Fruit fly (Drosophila melanogaster): ENCODE results near the gene CG32655.
A peak's percentile ranks its signal among the peaks of the same experiment; 100 is the strongest.

CG32655 gene

DNA sequence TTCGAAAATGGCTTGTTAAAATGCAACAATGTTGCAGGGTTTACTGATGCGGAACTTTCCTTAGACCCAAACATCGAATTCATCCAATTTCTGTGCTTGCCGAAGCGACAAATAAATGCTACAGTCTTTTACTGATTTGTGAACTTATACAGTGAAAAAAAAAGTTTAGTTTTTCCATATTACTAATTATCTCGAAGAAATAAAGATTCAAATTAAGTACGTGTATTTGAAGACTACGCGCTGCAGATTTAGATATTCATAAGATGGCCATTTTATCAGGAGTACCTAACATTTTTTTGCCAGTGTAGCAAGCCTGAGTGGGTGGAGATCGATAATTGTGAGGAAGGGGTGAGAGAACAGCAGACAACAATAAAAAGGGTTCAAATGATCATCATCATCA is 14.2 kb downstream of the CG32655 start (continued):
- TF ChIP-seq CG9139 (GFP tag; optimal IDR thresholded peaks at IDR 0.05) = no peak
- TF ChIP-seq salr (GFP tag; optimal IDR thresholded peaks at IDR 0.05) = no peak
- peak; percentile 54 for TF ChIP-seq Eip75B (GFP tag; optimal IDR thresholded peaks at IDR 0.05)

- TF ChIP-seq Sox15 (GFP tag; optimal IDR thresholded peaks at IDR 0.05) = peak; percentile 53
- peak; percentile 56 for TF ChIP-seq Smox (GFP tag; optimal IDR thresholded peaks at IDR 0.05)
- TF ChIP-seq Ets96B (tag; optimal IDR thresholded peaks at IDR 0.05) = peak; percentile 72
- TF ChIP-seq dac (GFP tag; optimal IDR thresholded peaks at IDR 0.05) = peak; percentile 77
- peak; percentile 66 for TF ChIP-seq esn (GFP tag; optimal IDR thresholded peaks at IDR 0.05)
- TF ChIP-seq Eip75B (GFP tag; optimal IDR thresholded peaks at IDR 0.05) = peak; percentile 64
- TF ChIP-seq acj6 (GFP tag; optimal IDR thresholded peaks at IDR 0.05) = peak; percentile 59
- peak; percentile 77 for TF ChIP-seq CG4318 (GFP tag; optimal IDR thresholded peaks at IDR 0.05)
- TF ChIP-seq salr (GFP tag; optimal IDR thresholded peaks at IDR 0.05) = peak; percentile 66 to 82
- peak; percentile 93 for TF ChIP-seq eg (GFP tag; IDR thresholded peaks at IDR 0.05)
- peak; percentile 61 for TF ChIP-seq CG34406 (GFP tag; optimal IDR thresholded peaks at IDR 0.05)
- TF ChIP-seq net (GFP tag; optimal IDR thresholded peaks at IDR 0.05) = peak; percentile 80
- TF ChIP-seq CG6276 (GFP tag; optimal IDR thresholded peaks at IDR 0.05) = peak; percentile 81
- TF ChIP-seq CG8319 (GFP tag; optimal IDR thresholded peaks at IDR 0.05) = peak; percentile 57
- peak; percentile 73 for TF ChIP-seq CG11294 (GFP tag; IDR thresholded peaks at IDR 0.05)
- no peak for TF ChIP-seq Eip93F (GFP tag; optimal IDR thresholded peaks at IDR 0.05)
- TF ChIP-seq svp (GFP tag) = peak; percentile 68
- peak; percentile 57 for TF ChIP-seq Sox102F (GFP tag; optimal IDR thresholded peaks at IDR 0.05)
- TF ChIP-seq vri (GFP tag; optimal IDR thresholded peaks at IDR 0.05) = no peak
- TF ChIP-seq cyc (GFP tag; optimal IDR thresholded peaks at IDR 0.05) = peak; percentile 73
- TF ChIP-seq CG3032 (tag; optimal IDR thresholded peaks at IDR 0.05) = peak; percentile 64
- peak; percentile 80 for TF ChIP-seq Hr4 (GFP tag; optimal IDR thresholded peaks at IDR 0.05)
- peak; percentile 88 for TF ChIP-seq Gug (GFP tag; IDR thresholded peaks at IDR 0.05)
- TF ChIP-seq OdsH (GFP tag; optimal IDR thresholded peaks at IDR 0.05) = peak; percentile 81
- peak; percentile 87 for TF ChIP-seq pdm3 (GFP tag; optimal IDR thresholded peaks at IDR 0.05)
- TF ChIP-seq Met (GFP tag; optimal IDR thresholded peaks at IDR 0.05) = peak; percentile 63
- TF ChIP-seq CG6792 (GFP tag; optimal IDR thresholded peaks at IDR 0.05) = peak; percentile 69
- peak; percentile 61 for TF ChIP-seq fd59A (GFP tag; optimal IDR thresholded peaks at IDR 0.05)
- TF ChIP-seq CG10631 (GFP tag; optimal IDR thresholded peaks at IDR 0.05) = peak; percentile 84
- TF ChIP-seq CG11902 (GFP tag; optimal IDR thresholded peaks at IDR 0.05) = peak; percentile 52
- peak; percentile 81 for TF ChIP-seq Sox14 (GFP tag; optimal IDR thresholded peaks at IDR 0.05)
- peak; percentile 89 for TF ChIP-seq CG8119 (GFP tag; IDR thresholded peaks at IDR 0.05)
- peak; percentile 33 for TF ChIP-seq CG16779 (tag; optimal IDR thresholded peaks at IDR 0.05)
- TF ChIP-seq CG8632 (GFP tag; optimal IDR thresholded peaks at IDR 0.05) = peak; percentile 67
- no peak for TF ChIP-seq CG6854 (GFP tag; optimal IDR thresholded peaks at IDR 0.05)
- peak; percentile 65 for TF ChIP-seq topi (GFP tag; optimal IDR thresholded peaks at IDR 0.05)
- no peak for TF ChIP-seq ss (GFP tag; optimal IDR thresholded peaks at IDR 0.05)
- peak; percentile 65 for TF ChIP-seq lz (GFP tag; optimal IDR thresholded peaks at IDR 0.05)
- peak; percentile 92 for TF ChIP-seq CG6163 (GFP tag; IDR thresholded peaks at IDR 0.05)
- TF ChIP-seq CG7368 (GFP tag; optimal IDR thresholded peaks at IDR 0.05) = peak; percentile 71
- peak; percentile 91 for TF ChIP-seq Eip78C (GFP tag)
- TF ChIP-seq CG11762 (GFP tag; optimal IDR thresholded peaks at IDR 0.05; ENCODE audit: insufficient read depth) = peak; percentile 71
- peak; percentile 71 for TF ChIP-seq Hr39 (GFP tag; optimal IDR thresholded peaks at IDR 0.05)
- TF ChIP-seq spab (GFP tag; optimal IDR thresholded peaks at IDR 0.05) = peak; percentile 59
- peak; percentile 87 for TF ChIP-seq Lpt (GFP tag; optimal IDR thresholded peaks at IDR 0.05)
- no peak for TF ChIP-seq Hr38 (GFP tag; optimal IDR thresholded peaks at IDR 0.05)
- TF ChIP-seq CG1621 (tag; optimal IDR thresholded peaks at IDR 0.05) = peak; percentile 74
- TF ChIP-seq CG32006 (GFP tag; optimal IDR thresholded peaks at IDR 0.05) = peak; percentile 89
- peak; percentile 42 for TF ChIP-seq CG9139 (GFP tag; optimal IDR thresholded peaks at IDR 0.05)
- peak; percentile 72 for TF ChIP-seq CG31627 (GFP tag; optimal IDR thresholded peaks at IDR 0.05)
Observed at dm6 chrX:12217572-12217971, 18.1 kb downstream of the CG32655 start.

Measured in whole organism, prepupa.